Fruit fly (Drosophila melanogaster) whole organism, wandering third instar larva: ENCODE results near the gene RpL34b.

Experiments used
- Dfd ChIP-seq: fragments of >200 bp; optimal IDR thresholded peaks from 2 replicates; lab custom pipeline; 2017; ENCODE audit warnings: missing biosample characterization, missing genetic modification characterization
- Hr83 ChIP-seq: fragments of 200-300 bp; sonication (Bioruptor generic); optimal IDR thresholded peaks from 2 replicates; lab custom pipeline; 2016; ENCODE audit warnings: missing biosample characterization, mild to moderate bottlenecking, missing genetic modification characterization, moderate library complexity; ENCODE audit not compliant: poor library complexity, severe bottlenecking
- Myc ChIP-seq: fragments of >200 bp; optimal IDR thresholded peaks from 2 replicates; lab custom pipeline; 2017
- br ChIP-seq: fragments of 200-800 bp; sonication (Bioruptor generic); optimal IDR thresholded peaks from 2 replicates; lab custom pipeline; 2016; ENCODE audit warnings: missing biosample characterization, missing genetic modification characterization
- dsf ChIP-seq: sonication (Bioruptor generic); optimal IDR thresholded peaks from 2 replicates; lab custom pipeline; 2016; ENCODE audit warnings: missing biosample characterization, missing genetic modification characterization, borderline replicate concordance
- ey ChIP-seq: fragments of 200-800 bp; sonication (Bioruptor generic); optimal IDR thresholded peaks from 2 replicates; lab custom pipeline; 2016; ENCODE audit warnings: missing biosample characterization, missing genetic modification characterization
- foxo ChIP-seq, 2 experiments: fragments of 200-800 bp; sonication (Bioruptor generic); optimal IDR thresholded peaks; 2 replicates in 1 of 2; 3 replicates in 1 of 2; lab custom pipeline; 2016 to 2017; ENCODE audit warnings: missing biosample characterization in 2 of 2, missing genetic modification characterization in 2 of 2
- lola ChIP-seq: fragments of >200 bp; optimal IDR thresholded peaks from 2 replicates; lab custom pipeline; 2017; ENCODE audit warnings: missing biosample characterization, missing genetic modification characterization
- psq ChIP-seq: fragments of 200-800 bp; sonication (Bioruptor generic); optimal IDR thresholded peaks from 3 replicates; lab custom pipeline; 2017; ENCODE audit warnings: missing biosample characterization, mild to moderate bottlenecking, missing genetic modification characterization, moderate library complexity
- woc ChIP-seq: sonication (Bioruptor generic); optimal IDR thresholded peaks from 2 replicates; lab custom pipeline; 2016; ENCODE audit warnings: missing biosample characterization, mild to moderate bottlenecking, missing genetic modification characterization

DNA sequence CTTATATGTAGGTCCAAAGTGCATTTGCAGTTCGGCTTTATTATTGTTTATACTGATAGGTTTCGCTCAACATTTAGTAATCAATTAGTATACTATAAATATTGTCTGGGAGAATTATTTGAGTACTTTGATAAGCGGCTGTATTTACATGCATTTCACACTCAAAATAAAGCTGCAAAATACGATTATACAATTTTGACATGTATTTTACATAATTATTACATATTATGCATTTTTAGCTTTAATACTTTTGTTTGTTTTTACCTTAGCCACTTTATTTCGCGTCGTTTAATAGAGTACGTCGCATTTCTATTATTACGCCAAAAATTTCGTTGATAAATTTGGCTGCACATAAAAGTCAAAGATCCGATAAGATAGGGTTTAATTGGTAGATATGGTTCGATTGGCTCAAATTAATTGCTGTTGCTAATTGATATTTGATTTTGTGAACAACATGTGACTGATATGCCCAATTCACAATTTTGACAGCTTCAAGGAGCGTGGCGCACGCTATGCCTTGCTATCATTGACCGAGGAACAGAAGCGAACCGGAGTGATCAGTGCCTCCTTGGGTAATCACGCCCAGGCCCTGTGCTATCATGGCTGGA lies 35.0 kb downstream of the RpL34b start:
- TF ChIP-seq Myc (lab: Kevin White, UChicago) = no peak
- no peak for TF ChIP-seq br (GFP tag; lab: Kevin White, UChicago)
- no peak for TF ChIP-seq ey
- no peak for TF ChIP-seq dsf
- no peak for TF ChIP-seq Dfd (GFP tag; lab: Kevin White, UChicago)
- TF ChIP-seq psq = no peak
- no peak for TF ChIP-seq lola
- TF ChIP-seq woc (GFP tag; lab: Kevin White, UChicago) = no peak
- no peak for TF ChIP-seq foxo (GFP tag; optimal IDR thresholded peaks at IDR 0.05; lab: Kevin White, UChicago)
- TF ChIP-seq Hr83 (GFP tag; lab: Kevin White, UChicago) = no peak
